Fruit fly (Drosophila melanogaster) whole organism, wandering third instar larva: ENCODE results near the gene TH1.

Source experiments
- CrebA ChIP-seq: fragments of 200-800 bp; sonication (Bioruptor generic); optimal IDR thresholded peaks from 2 replicates; lab custom pipeline; 2016; ENCODE audit warnings: missing biosample characterization, mild to moderate bottlenecking, missing genetic modification characterization, borderline replicate concordance
- Hnf4 ChIP-seq: fragments of 200-800 bp; sonication (Bioruptor generic); optimal IDR thresholded peaks from 2 replicates; lab custom pipeline; 2016; ENCODE audit warnings: missing biosample characterization, mild to moderate bottlenecking, missing genetic modification characterization
- OdsH ChIP-seq: fragments of 200-800 bp; sonication (Bioruptor generic); optimal IDR thresholded peaks from 2 replicates; lab custom pipeline; 2016; ENCODE audit warnings: missing biosample characterization, mild to moderate bottlenecking, missing genetic modification characterization
- h ChIP-seq: fragments of 200-800 bp; sonication (Bioruptor generic); optimal IDR thresholded peaks from 3 replicates; lab custom pipeline; 2016; ENCODE audit warnings: missing biosample characterization, mild to moderate bottlenecking, missing genetic modification characterization
- lola ChIP-seq: fragments of >200 bp; optimal IDR thresholded peaks from 2 replicates; lab custom pipeline; 2017; ENCODE audit warnings: missing biosample characterization, missing genetic modification characterization
- pan ChIP-seq: fragments of >200 bp; optimal IDR thresholded peaks from 2 replicates; lab custom pipeline; 2017
- psq ChIP-seq: fragments of 200-800 bp; sonication (Bioruptor generic); optimal IDR thresholded peaks from 3 replicates; lab custom pipeline; 2017; ENCODE audit warnings: missing biosample characterization, mild to moderate bottlenecking, missing genetic modification characterization, moderate library complexity
- tai ChIP-seq: sonication (Bioruptor generic); optimal IDR thresholded peaks from 2 replicates; lab custom pipeline; 2016; ENCODE audit warnings: missing biosample characterization, missing genetic modification characterization
- usp ChIP-seq: fragments of >200 bp; optimal IDR thresholded peaks from 2 replicates; lab custom pipeline; 2017; ENCODE audit warnings: missing biosample characterization, missing genetic modification characterization

dm6 chrX:16404803-16405202, 13.6 kb upstream of the TH1 start, which contains the start of gene CG9981:
- TF ChIP-seq OdsH (GFP tag; lab: Kevin White, UChicago) (no peak), pan (lab: Kevin White, UChicago) (no peak), tai (no peak), lola (GFP tag; lab: Kevin White, UChicago) (no peak), psq (GFP tag; lab: Kevin White, UChicago) (no peak), usp (GFP tag; lab: Kevin White, UChicago) (no peak), Hnf4 (GFP tag; lab: Kevin White, UChicago) (no peak), CrebA (GFP tag; lab: Kevin White, UChicago) (no peak), h (GFP tag; lab: Kevin White, UChicago) (no peak)
